Worm (Caenorhabditis elegans): Measurements from ENCODE around the gene C03B1.6.

The C03B1.6 gene

ce11 chrX:6328860-6329259 is 21.3 kb upstream of the C03B1.6 start, which contains the start of gene col-169:
TSS of gene col-169 (plus strand) at chrX:6329160.
- TF ChIP-seq ztf-4 (tag; optimal IDR thresholded peaks at IDR 0.05) (no peak), nhr-237 (tag; optimal IDR thresholded peaks at IDR 0.05) (no peak), F16B12.6 (tag; optimal IDR thresholded peaks at IDR 0.05) (no peak), skn-1 (tag; optimal IDR thresholded peaks at IDR 0.05) (no peak), fkh-10 (GFP tag; optimal IDR thresholded peaks at IDR 0.05) (no peak), nhr-28 (tag; optimal IDR thresholded peaks at IDR 0.05) (no peak), nhr-77 (tag; optimal IDR thresholded peaks at IDR 0.05) (no peak), unc-30 (tag; optimal IDR thresholded peaks at IDR 0.05) (no peak), ztf-11 (tag; optimal IDR thresholded peaks at IDR 0.05) (no peak), ceh-8 (GFP tag; optimal IDR thresholded peaks at IDR 0.05) (no peak), zip-4 (GFP tag; optimal IDR thresholded peaks at IDR 0.05) (no peak), nhr-20 (tag; optimal IDR thresholded peaks at IDR 0.05) (no peak), rnt-1 (tag; optimal IDR thresholded peaks at IDR 0.05) (no peak)

- TF ChIP-seq nhr-11 (tag; optimal IDR thresholded peaks at IDR 0.05), result no peak
- no peak for TF ChIP-seq nhr-19 (GFP tag; conservative IDR thresholded peaks at IDR 0.05)
Observed at ce11 chrX:6331409-6331808, 18.7 kb upstream of the C03B1.6 start, which contains the start of gene col-170. TSS of gene col-170 (plus strand) at chrX:6331709.

DNA sequence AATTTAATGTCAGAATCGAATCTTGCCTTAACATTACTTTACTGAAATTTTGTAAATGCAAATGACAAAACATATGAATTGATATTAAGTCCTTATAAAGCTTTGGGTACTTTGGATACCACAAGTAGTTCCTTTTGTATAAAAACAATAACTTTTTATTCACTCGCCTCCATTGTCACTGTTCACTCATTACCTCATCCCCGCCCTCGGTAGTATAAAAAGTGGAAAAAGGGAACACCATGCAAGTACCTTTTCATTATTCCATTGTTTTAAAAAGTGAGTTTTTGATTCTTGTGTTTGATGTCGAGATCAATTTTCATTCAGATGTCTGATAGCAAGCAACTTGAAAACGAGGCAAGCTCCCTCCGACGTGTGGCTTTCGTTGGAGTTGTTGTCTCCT is 16.1 kb upstream of the C03B1.6 start, which contains the start of gene col-171:
TSS of gene col-171 (plus strand) at position 301 of the 400 bp plus-strand sequence.
- no peak for TF ChIP-seq egl-13 (tag; optimal IDR thresholded peaks at IDR 0.05)
- no peak for TF ChIP-seq lin-35 (GFP tag; optimal IDR thresholded peaks at IDR 0.05)
- TF ChIP-seq nhr-19 (GFP tag; conservative IDR thresholded peaks at IDR 0.05), result no peak
- TF ChIP-seq Y116A8C.19 (tag; optimal IDR thresholded peaks at IDR 0.05; ENCODE audit: borderline replicate concordance), result no peak
- TF ChIP-seq dsc-1 (tag; optimal IDR thresholded peaks at IDR 0.05), result no peak
- TF ChIP-seq irx-1 (tag; optimal IDR thresholded peaks at IDR 0.05), result no peak
- TF ChIP-seq nhr-77 (tag; optimal IDR thresholded peaks at IDR 0.05), result no peak
- no peak for TF ChIP-seq efl-1 (optimal IDR thresholded peaks at IDR 0.05)
- peak in 1 of 2 experiments; percentile 22 for TF ChIP-seq efl-1 (GFP tag; optimal IDR thresholded peaks at IDR 0.05 in 1 of 2)

- TF ChIP-seq mef-2 (tag; optimal IDR thresholded peaks at IDR 0.05) (no peak), nhr-12 (tag; optimal IDR thresholded peaks at IDR 0.05) (no peak), mep-1 (tag; optimal IDR thresholded peaks at IDR 0.05) (no peak), ceh-8 (GFP tag; optimal IDR thresholded peaks at IDR 0.05) (no peak), fkh-8 (tag; optimal IDR thresholded peaks at IDR 0.05) (no peak), nhr-71 (tag; optimal IDR thresholded peaks at IDR 0.05) (no peak), dpl-1 (GFP tag; optimal IDR thresholded peaks at IDR 0.05) (no peak), nhr-76 (tag; optimal IDR thresholded peaks at IDR 0.05) (no peak), elt-2 (tag; optimal IDR thresholded peaks at IDR 0.05) (no peak), fkh-10 (GFP tag; optimal IDR thresholded peaks at IDR 0.05) (no peak), unc-86 (tag; optimal IDR thresholded peaks at IDR 0.05) (no peak), unc-130 (tag; optimal IDR thresholded peaks at IDR 0.05) (no peak), elt-3 (tag; optimal IDR thresholded peaks at IDR 0.05) (no peak)
Observed at ce11 chrX:6334602-6335001, 15.5 kb upstream of the C03B1.6 start.

DNA sequence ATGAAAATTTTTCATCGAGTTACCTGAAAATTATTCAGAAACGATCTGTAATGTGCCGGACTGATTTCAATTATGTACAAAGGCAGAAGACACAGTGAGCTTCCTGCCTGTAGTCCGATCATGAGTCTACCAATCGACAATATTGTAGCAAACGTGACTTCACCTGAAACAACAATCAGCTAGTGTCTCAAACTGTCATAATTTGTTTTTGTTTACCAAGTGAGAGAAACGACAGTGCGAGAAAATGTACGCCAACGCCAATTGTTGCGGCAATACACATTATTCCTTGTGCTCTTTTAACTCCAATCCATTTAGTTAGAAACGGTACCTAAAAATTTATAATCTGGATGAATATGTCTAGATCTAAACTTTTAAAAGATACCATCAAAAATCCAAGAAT is 12.8 kb upstream of the C03B1.6 start:
- TF ChIP-seq nhr-237 (tag; optimal IDR thresholded peaks at IDR 0.05), result no peak
- no peak for TF ChIP-seq ceh-82 (tag; optimal IDR thresholded peaks at IDR 0.05)
- no peak for TF ChIP-seq C04F5.9 (tag; optimal IDR thresholded peaks at IDR 0.05)
- no peak for TF ChIP-seq egl-13 (tag; optimal IDR thresholded peaks at IDR 0.05)
- TF ChIP-seq unc-130 (tag; optimal IDR thresholded peaks at IDR 0.05), result no peak
- TF ChIP-seq grh-1 (GFP tag; IDR thresholded peaks at IDR 0.05), result no peak
- no peak for TF ChIP-seq lin-15B (tag; optimal IDR thresholded peaks at IDR 0.05)
- TF ChIP-seq nhr-77 (tag; optimal IDR thresholded peaks at IDR 0.05), result no peak
